Fruit fly (Drosophila melanogaster) whole organism, prepupa: Measurements from ENCODE around the gene CG6865.
A peak's percentile ranks its signal among the peaks of the same experiment; 100 is the strongest.

Experiments used
- CG16779 ChIP-seq: fragments of 200-800 bp; sonication (Bioruptor generic); optimal IDR thresholded peaks from 3 replicates; lab custom pipeline; 2017; ENCODE audit warnings: missing biosample characterization, mild to moderate bottlenecking, missing genetic modification characterization
- CG6163 ChIP-seq: fragments of 200-800 bp; sonication (Bioruptor generic); IDR thresholded peaks from 3 replicates; pipeline ENCODE4 v1.3.6; 2022; ENCODE audit warnings: missing biosample characterization, missing genetic modification characterization
- CG8119 ChIP-seq: fragments of 200-800 bp; sonication (Bioruptor generic); IDR thresholded peaks from 3 replicates; pipeline ENCODE4 v1.3.6; 2022; ENCODE audit warnings: missing biosample characterization, missing genetic modification characterization
- Eip75B ChIP-seq: fragments of 200-800 bp; sonication (Bioruptor generic); optimal IDR thresholded peaks from 3 replicates; lab custom pipeline; 2016; ENCODE audit warnings: missing biosample characterization, missing genetic modification characterization
- fd85E ChIP-seq: fragments of 200-800 bp; sonication (Bioruptor generic); optimal IDR thresholded peaks from 3 replicates; lab custom pipeline; 2016; ENCODE audit warnings: missing biosample characterization, missing genetic modification characterization
- fkh ChIP-seq: fragments of 200-800 bp; sonication (Bioruptor generic); optimal IDR thresholded peaks from 3 replicates; lab custom pipeline; 2017; ENCODE audit warnings: missing biosample characterization, mild to moderate bottlenecking, missing genetic modification characterization, moderate library complexity
- spab ChIP-seq: fragments of 200-800 bp; sonication (Bioruptor generic); optimal IDR thresholded peaks from 2 replicates; lab custom pipeline; 2017; ENCODE audit warnings: missing biosample characterization, mild to moderate bottlenecking, missing genetic modification characterization, missing genetic modification reagents

dm6 chr3L:18870027-18870426 is 6.6 kb downstream of the CG6865 start, which contains the start of gene Blos3:
- TF ChIP-seq CG16779 (tag; lab: Kevin White, UChicago) (no peak), CG8119 (GFP tag; lab: Robert Waterston, UW) (peak; percentile 47; the same call in 1 of the 3 replicates), Eip75B (no peak), fd85E (GFP tag; lab: Kevin White, UChicago) (peak; percentile 2), fkh (GFP tag; lab: Kevin White, UChicago) (peak; percentile 85), CG6163 (no peak; the same call in 2 of the 3 replicates), spab (GFP tag; lab: Kevin White, UChicago) (no peak)
